Worm (Caenorhabditis elegans) whole organism, L4 larva: ENCODE measurements around the gene F31F6.2.
A peak's percentile ranks its signal among the peaks of the same experiment; 100 is the strongest.

ENCODE experiments used
- D1046.2 ChIP-seq: fragments of 200-800 bp; sonication (Bioruptor generic); IDR thresholded peaks from 2 replicates; pipeline ENCODE4 v1.3.6; 2022; ENCODE audit warnings: missing genetic modification characterization, missing compliant biosample characterization
- F49E8.2 ChIP-seq: sonication (generic microtip); optimal IDR thresholded peaks from 2 replicates; lab custom pipeline; 2016; ENCODE audit warnings: missing compliant biosample characterization, mild to moderate bottlenecking, missing genetic modification characterization, borderline replicate concordance
- R02D3.7 ChIP-seq: fragments of 150-350 bp; sonication (generic microtip); optimal IDR thresholded peaks from 3 replicates; lab custom pipeline; 2014; ENCODE audit warnings: missing biosample characterization, missing genetic modification characterization
- T20F7.1 ChIP-seq: fragments of 200-800 bp; sonication (Bioruptor generic); optimal IDR thresholded peaks from 2 replicates; lab custom pipeline; 2018; ENCODE audit warnings: mild to moderate bottlenecking, missing genetic modification characterization, missing compliant biosample characterization
- Y5F2A.4 ChIP-seq: fragments of 200-800 bp; sonication (Bioruptor generic); optimal IDR thresholded peaks from 2 replicates; lab custom pipeline; 2018; ENCODE audit warnings: mild to moderate bottlenecking, missing genetic modification characterization, missing compliant biosample characterization
- aha-1 ChIP-seq: fragments of 150-350 bp; peaks from one replicate; lab custom pipeline; 2014; ENCODE audit warnings: missing biosample characterization, missing genetic modification characterization
- aly-2 ChIP-seq: sonication (generic microtip); optimal IDR thresholded peaks from 2 replicates; lab custom pipeline; 2018; ENCODE audit warnings: missing biosample characterization, missing genetic modification characterization
- ama-1 ChIP-seq: fragments of 150-350 bp; optimal IDR thresholded peaks from 2 replicates; lab custom pipeline; 2014; ENCODE audit warnings: inconsistent platforms, mixed read lengths
- arid-1 ChIP-seq: fragments of 200-800 bp; sonication (Bioruptor generic); conservative IDR thresholded peaks from 2 replicates; pipeline ENCODE4 v1.3.6; 2022; ENCODE audit warnings: missing genetic modification reagents, missing genetic modification characterization, missing compliant biosample characterization
- ceh-20 ChIP-seq: fragments of 200-800 bp; sonication (Bioruptor generic); IDR thresholded peaks from 2 replicates; pipeline ENCODE4 v1.3.6; 2022; ENCODE audit warnings: missing genetic modification reagents, missing genetic modification characterization, missing compliant biosample characterization
- ceh-62 ChIP-seq: sonication (generic microtip); optimal IDR thresholded peaks from 2 replicates; lab custom pipeline; 2017; ENCODE audit warnings: missing biosample characterization, missing genetic modification characterization
- ceh-82 ChIP-seq: sonication (generic microtip); optimal IDR thresholded peaks from 2 replicates; lab custom pipeline; 2017; ENCODE audit warnings: missing biosample characterization, missing genetic modification characterization
- daf-16 ChIP-seq, 3 experiments: sonication (generic microtip); optimal IDR thresholded peaks; 2 replicates each; lab custom pipeline; 2016 to 2017; ENCODE audit warnings: missing genetic modification characterization in 3 of 3, missing genetic modification reagents in 3 of 3, mild to moderate bottlenecking in 2 of 3, missing compliant biosample characterization in 2 of 3, missing biosample characterization in 1 of 3, moderate library complexity in 1 of 3
- daf-19 ChIP-seq: fragments of 200-800 bp; sonication (Bioruptor generic); conservative IDR thresholded peaks from 2 replicates; pipeline ENCODE4 v1.3.6; 2022; ENCODE audit warnings: missing genetic modification characterization, missing compliant biosample characterization
- dmd-6 ChIP-seq: fragments of 200-800 bp; sonication (Bioruptor generic); IDR thresholded peaks from 2 replicates; pipeline ENCODE4 v1.3.6; 2022; ENCODE audit warnings: missing genetic modification reagents, missing genetic modification characterization, missing compliant biosample characterization
- dmd-8 ChIP-seq: fragments of 200-800 bp; sonication (Bioruptor generic); IDR thresholded peaks from 2 replicates; pipeline ENCODE4 v1.3.6; 2022; ENCODE audit warnings: missing genetic modification characterization, missing compliant biosample characterization
- dmd-9 ChIP-seq: fragments of 200-800 bp; sonication (Bioruptor generic); IDR thresholded peaks from 2 replicates; pipeline ENCODE4 v1.3.6; 2022; ENCODE audit warnings: missing genetic modification reagents, missing genetic modification characterization, missing compliant biosample characterization
- duxl-1 ChIP-seq: sonication (generic microtip); optimal IDR thresholded peaks from 2 replicates; lab custom pipeline; 2016; ENCODE audit warnings: mild to moderate bottlenecking, missing genetic modification characterization, moderate library complexity, missing compliant biosample characterization; ENCODE audit not compliant: poor library complexity
- dve-1 ChIP-seq: sonication (generic microtip); optimal IDR thresholded peaks from 2 replicates; lab custom pipeline; 2017; ENCODE audit warnings: antibody characterized with exemption, mild to moderate bottlenecking, missing genetic modification characterization, missing compliant biosample characterization; ENCODE audit not compliant: insufficient read depth
- fkh-10 ChIP-seq: fragments of 150-350 bp; optimal IDR thresholded peaks from 2 replicates; lab custom pipeline; 2014; ENCODE audit warnings: missing biosample characterization, missing genetic modification reagents, missing genetic modification characterization
- fos-1 ChIP-seq: fragments of 150-350 bp; optimal IDR thresholded peaks from 2 replicates; lab custom pipeline; 2014; ENCODE audit warnings: missing biosample characterization, missing genetic modification characterization
- gei-8 ChIP-seq: fragments of 200-800 bp; sonication (Bioruptor generic); optimal IDR thresholded peaks from 2 replicates; lab custom pipeline; 2018; ENCODE audit warnings: mild to moderate bottlenecking, missing genetic modification characterization, missing compliant biosample characterization
- hif-1 ChIP-seq, 2 experiments: sonication (generic microtip); optimal IDR thresholded peaks; 2 replicates each; lab custom pipeline; 2016 to 2017; ENCODE audit warnings: missing compliant biosample characterization in 2 of 2, missing genetic modification characterization in 2 of 2, missing genetic modification reagents in 2 of 2, missing genotype in 2 of 2, mild to moderate bottlenecking in 1 of 2
- lin-15B ChIP-seq: fragments of 150-350 bp; sonication (generic microtip); optimal IDR thresholded peaks from 3 replicates; lab custom pipeline; 2014; ENCODE audit warnings: missing biosample characterization, missing genetic modification characterization
- lsy-2 ChIP-seq, 2 experiments: fragments of 150-350 bp in 1 of 2; sonication (generic microtip) in 1 of 2; optimal IDR thresholded peaks; 2 replicates each; lab custom pipeline; 2014 to 2017; ENCODE audit warnings: missing biosample characterization in 2 of 2, missing genetic modification characterization in 2 of 2
- madf-9 ChIP-seq: fragments of 200-800 bp; sonication (Bioruptor generic); conservative IDR thresholded peaks from 2 replicates; pipeline ENCODE4 v1.3.6; 2022; ENCODE audit warnings: missing genetic modification reagents, missing genetic modification characterization, missing compliant biosample characterization
- mep-1 ChIP-seq: fragments of 150-350 bp; sonication (generic microtip); optimal IDR thresholded peaks from 3 replicates; lab custom pipeline; 2014; ENCODE audit warnings: missing biosample characterization, missing genetic modification characterization
- mes-2 ChIP-seq: sonication (generic microtip); optimal IDR thresholded peaks from 2 replicates; lab custom pipeline; 2016; ENCODE audit warnings: missing genotype, mild to moderate bottlenecking, missing genetic modification characterization, missing compliant biosample characterization; ENCODE audit not compliant: poor library complexity, severe bottlenecking
- mxl-2 ChIP-seq: fragments of 200-800 bp; sonication (Bioruptor generic); conservative IDR thresholded peaks from 2 replicates; pipeline ENCODE4 v1.3.6; 2022; ENCODE audit warnings: missing genetic modification reagents, missing genetic modification characterization, missing compliant biosample characterization
- nhr-237 ChIP-seq: sonication (generic microtip); optimal IDR thresholded peaks from 2 replicates; lab custom pipeline; 2017; ENCODE audit warnings: missing biosample characterization, missing genetic modification characterization
- nhr-28 ChIP-seq: fragments of 150-350 bp; optimal IDR thresholded peaks from 2 replicates; lab custom pipeline; 2014; ENCODE audit warnings: missing biosample characterization, missing genetic modification characterization
- nhr-77 ChIP-seq: fragments of 150-350 bp; optimal IDR thresholded peaks from 2 replicates; lab custom pipeline; 2014; ENCODE audit warnings: missing biosample characterization, missing genetic modification characterization
- pha-4 ChIP-seq, 2 experiments: fragments of 150-350 bp in 1 of 2; fragments of 200-800 bp in 1 of 2; sonication (Bioruptor generic) in 1 of 2; IDR thresholded peaks in 1 of 2; optimal IDR thresholded peaks in 1 of 2; 2 replicates each; pipeline versions ENCODE4 v1.3.6 to Lab custom; 2014 to 2022; ENCODE audit warnings: missing genetic modification characterization in 2 of 2, missing genetic modification reagents in 2 of 2, missing biosample characterization in 1 of 2, missing compliant biosample characterization in 1 of 2
- pqm-1 ChIP-seq: sonication (generic microtip); optimal IDR thresholded peaks from 2 replicates; lab custom pipeline; 2017; ENCODE audit warnings: missing biosample characterization, missing genetic modification characterization
- snpc-4 ChIP-seq: fragments of 150-350 bp; optimal IDR thresholded peaks from 2 replicates; lab custom pipeline; 2014; ENCODE audit warnings: missing biosample characterization, missing genetic modification characterization
- tag-97 ChIP-seq: fragments of 200-800 bp; sonication (Bioruptor generic); IDR thresholded peaks from 2 replicates; pipeline ENCODE4 v1.3.6; 2022; ENCODE audit warnings: missing genetic modification characterization, missing compliant biosample characterization
- tra-1 ChIP-seq: fragments of 200-800 bp; sonication (Bioruptor generic); IDR thresholded peaks from 2 replicates; pipeline ENCODE4 v1.3.6; 2022; ENCODE audit warnings: missing genetic modification reagents, missing genetic modification characterization, missing compliant biosample characterization
- unc-130 ChIP-seq: sonication (generic microtip); optimal IDR thresholded peaks from 2 replicates; lab custom pipeline; 2016; ENCODE audit warnings: missing genetic modification reagents, missing genetic modification characterization, missing compliant biosample characterization
- unc-62 ChIP-seq, 3 experiments: fragments of 150-350 bp in 1 of 3; sonication (generic microtip); optimal IDR thresholded peaks in 2 of 3; peaks in 1 of 3; 1 replicate in 1 of 3; 2 replicates in 2 of 3; lab custom pipeline; 2014 to 2017; ENCODE audit warnings: missing biosample characterization in 3 of 3, missing genetic modification characterization in 3 of 3, missing genetic modification reagents in 3 of 3, missing genotype in 1 of 3
- ztf-11 ChIP-seq: fragments of 150-350 bp; optimal IDR thresholded peaks from 2 replicates; lab custom pipeline; 2014; ENCODE audit warnings: missing biosample characterization, missing genetic modification characterization

The F31F6.2 gene

DNA sequence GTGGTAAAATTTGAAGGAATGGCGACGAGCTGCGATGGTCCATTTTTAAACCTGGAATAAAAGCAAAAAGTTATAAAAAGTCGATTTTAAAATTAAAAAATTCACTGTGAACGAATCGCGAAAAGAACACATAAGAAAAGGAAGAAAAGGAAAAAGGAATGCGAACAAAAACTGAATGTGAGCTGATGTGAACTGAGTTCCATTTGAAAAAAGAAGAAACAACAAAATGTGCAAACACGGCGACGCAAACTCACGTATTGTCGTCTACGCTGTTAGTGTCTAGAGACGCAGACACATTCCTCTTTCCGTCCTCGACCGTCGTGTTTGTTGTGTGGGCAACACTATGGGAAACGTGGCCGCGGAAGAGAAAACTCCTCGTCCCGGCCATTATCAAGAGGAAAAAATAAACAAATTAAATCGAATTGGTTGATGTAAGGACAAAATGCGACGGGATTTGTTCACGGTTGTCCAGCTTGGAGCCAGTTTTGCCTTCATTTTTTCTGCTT lies 17.9 kb downstream of the F31F6.2 start, which contains the start of the genes C27C12.1 and C27C12.4 (continued):
- peak; percentile 78 for TF ChIP-seq fkh-10 (GFP tag; lab: Kevin White, UChicago)
- 0 out of 2 replicates have a peak, but pooled peaks have one; percentile 45 for TF ChIP-seq ceh-20 (GFP tag; lab: Robert Waterston, UW)
- no peak for TF ChIP-seq ceh-82 (tag; lab: Kevin White, UChicago)
- TF ChIP-seq, all 104 proteins: peak for 38

DNA sequence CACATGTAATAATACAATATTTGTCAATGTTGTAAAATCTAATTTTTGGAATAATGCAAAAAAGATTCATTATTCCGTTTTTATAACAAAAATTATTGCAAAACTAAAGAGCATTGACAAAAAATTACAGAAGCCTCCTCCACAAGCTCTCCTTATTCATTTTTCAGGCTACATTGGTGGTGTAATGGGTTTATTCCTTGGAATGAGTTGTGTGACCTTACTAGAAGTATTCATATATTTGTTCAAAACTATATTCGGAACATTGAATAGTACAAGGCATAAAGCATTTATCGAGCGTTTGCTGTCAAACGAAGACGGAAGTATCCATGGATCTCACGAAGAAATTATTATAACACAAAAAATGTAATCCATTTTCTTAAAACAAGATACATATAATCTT lies 19.8 kb downstream of the F31F6.2 start:
- TF ChIP-seq nhr-77 (no peak), unc-62 (GFP tag; optimal IDR thresholded peaks at IDR 0.05 in 1 of 2; lab: Kevin White, UChicago) (peak in 1 of 2 experiments; percentile 26), unc-62 (tag; optimal IDR thresholded peaks at IDR 0.05; lab: Kevin White, UChicago) (no peak)

DNA sequence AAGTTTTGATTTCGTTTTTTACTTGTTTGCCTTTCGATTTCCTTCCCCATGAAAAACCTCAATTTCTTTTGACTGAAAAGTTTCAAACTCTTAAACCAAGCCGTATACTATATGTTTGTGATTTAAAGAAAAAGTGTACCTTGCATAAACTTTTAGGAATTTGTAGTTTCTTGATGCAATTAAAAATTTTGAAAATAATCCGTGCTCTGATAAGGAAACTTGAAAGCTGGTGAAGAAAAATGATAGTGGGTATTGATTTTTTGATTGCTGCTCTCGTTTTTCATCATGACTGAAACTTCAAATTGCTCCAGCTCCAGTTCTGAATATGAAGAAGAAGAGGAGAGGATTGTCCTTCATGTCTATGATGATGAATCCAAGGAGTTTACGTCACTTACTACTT lies 22.6 kb downstream of the F31F6.2 start, which contains the start of gene acd-3:
acd-3 (plus strand) TSS at position 222 of the 400 bp plus-strand sequence.
- TF ChIP-seq snpc-4 (tag; lab: Kevin White, UChicago) = no peak
- TF ChIP-seq ztf-11 (tag; lab: Kevin White, UChicago) = no peak
- TF ChIP-seq dmd-6 (GFP tag; lab: Robert Waterston, UW) = peak; percentile 32; the same call in 1 of the 2 replicates
- TF ChIP-seq aha-1 (tag; lab: Kevin White, UChicago) = peak; percentile 5
- TF ChIP-seq daf-16 (GFP tag; optimal IDR thresholded peaks at IDR 0.05; lab: Kevin White, UChicago) = no peak
- TF ChIP-seq daf-16 (tag; optimal IDR thresholded peaks at IDR 0.05; lab: Kevin White, UChicago) = peak; percentile 32
- TF ChIP-seq nhr-28 (tag; lab: Kevin White, UChicago) = peak; percentile 76
- peak; percentile 1 for TF ChIP-seq dve-1 (tag; lab: Kevin White, UChicago)
- TF ChIP-seq duxl-1 (tag; lab: Kevin White, UChicago) = no peak
- TF ChIP-seq F49E8.2 (tag; lab: Kevin White, UChicago) = no peak
- TF ChIP-seq nhr-237 (tag; lab: Kevin White, UChicago) = no peak
- peak; percentile 33 for TF ChIP-seq mep-1 (tag; lab: Kevin White, UChicago)
- TF ChIP-seq mxl-2 = no peak
- TF ChIP-seq pha-4 (GFP tag; IDR thresholded peaks at IDR 0.05; lab: Robert Waterston, UW) = no peak
- TF ChIP-seq pha-4 (tag; optimal IDR thresholded peaks at IDR 0.05; lab: Kevin White, UChicago) = no peak

DNA sequence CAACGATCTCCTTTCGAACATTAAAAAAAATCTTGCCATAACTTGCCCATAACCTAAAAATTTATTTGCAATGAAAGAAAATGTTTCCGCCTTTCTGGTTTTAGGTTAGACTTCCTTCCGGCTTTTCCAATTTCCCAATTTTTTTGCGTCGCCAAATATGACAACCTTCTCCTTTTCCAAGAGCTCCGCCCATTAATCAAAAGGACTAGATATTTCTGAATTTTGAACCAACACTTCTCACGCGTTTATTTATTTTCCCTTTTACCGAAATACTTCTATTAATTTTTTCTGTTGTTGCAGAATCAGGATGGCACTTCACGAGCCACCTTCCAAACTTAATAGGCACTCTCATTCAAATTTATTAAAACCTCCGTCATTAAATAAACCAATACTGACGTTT lies 26.0 kb downstream of the F31F6.2 start, which contains the start of gene egrh-1:
egrh-1 (plus strand) TSS at position 301 of the 400 bp plus-strand sequence.
- no peak for TF ChIP-seq duxl-1 (tag; lab: Kevin White, UChicago)
- no peak for TF ChIP-seq Y5F2A.4
- no peak for TF ChIP-seq mes-2 (tag; lab: Kevin White, UChicago)
- TF ChIP-seq aha-1 (tag; lab: Kevin White, UChicago) = peak; percentile 40
- no peak for TF ChIP-seq D1046.2
- TF ChIP-seq madf-9 = no peak

DNA sequence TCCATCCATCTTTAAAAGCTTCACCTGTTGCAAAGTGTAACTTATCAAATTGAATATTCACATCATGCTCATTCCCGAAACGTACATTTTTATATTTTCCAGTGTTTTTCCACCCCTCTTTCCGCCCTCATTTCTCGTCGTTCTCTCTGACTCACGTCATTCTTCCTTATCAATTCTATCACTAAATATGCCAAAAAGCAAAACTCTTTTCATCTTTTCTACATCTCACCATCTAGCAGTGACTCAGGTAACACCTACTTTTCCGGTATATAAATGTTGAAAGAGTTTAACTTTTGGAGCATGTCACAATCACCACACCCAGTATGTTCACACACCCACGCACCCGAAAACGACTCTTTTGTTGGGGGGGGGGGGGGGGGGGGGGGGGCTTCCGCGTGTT lies 27.2 kb downstream of the F31F6.2 start:
- TF ChIP-seq aly-2 (tag; lab: Kevin White, UChicago) = no peak
- TF ChIP-seq R02D3.7 = no peak
- TF ChIP-seq T20F7.1 = no peak
- TF ChIP-seq dmd-6 (GFP tag; lab: Robert Waterston, UW) = peak; percentile 70
- peak; percentile 87 for TF ChIP-seq aha-1 (tag; lab: Kevin White, UChicago)
- TF ChIP-seq daf-16 (GFP tag; optimal IDR thresholded peaks at IDR 0.05; lab: Kevin White, UChicago) = no peak
- peak; percentile 45 for TF ChIP-seq daf-16 (tag; optimal IDR thresholded peaks at IDR 0.05; lab: Kevin White, UChicago)
- TF ChIP-seq hif-1 (tag; optimal IDR thresholded peaks at IDR 0.05; lab: Kevin White, UChicago) = no peak
- peak; percentile 29 for TF ChIP-seq nhr-28 (tag; lab: Kevin White, UChicago)
- TF ChIP-seq tra-1 = no peak
- TF ChIP-seq dmd-8 = no peak
- TF ChIP-seq ceh-62 (tag; lab: Kevin White, UChicago) = no peak
- no peak for TF ChIP-seq unc-130 (GFP tag; lab: Kevin White, UChicago)
- TF ChIP-seq pqm-1 (tag; lab: Kevin White, UChicago) = peak; percentile 60
- TF ChIP-seq ama-1 (lab: Kevin White, UChicago) = no peak
- no peak for TF ChIP-seq lsy-2 (tag; optimal IDR thresholded peaks at IDR 0.05; lab: Kevin White, UChicago)
- no peak for TF ChIP-seq tag-97 (GFP tag; lab: Robert Waterston, UW)
- no peak for TF ChIP-seq daf-19
- no peak for TF ChIP-seq gei-8 (GFP tag; lab: Kevin White, UChicago)
- no peak for TF ChIP-seq dmd-9 (GFP tag; lab: Robert Waterston, UW)
- TF ChIP-seq arid-1 (GFP tag; lab: Robert Waterston, UW) = no peak
- no peak for TF ChIP-seq madf-9
- no peak for TF ChIP-seq fos-1 (tag; lab: Kevin White, UChicago)
- TF ChIP-seq unc-62 (GFP tag; optimal IDR thresholded peaks at IDR 0.05 in 1 of 2; lab: Kevin White, UChicago) = peak in 1 of 2 experiments; percentile 92
- TF ChIP-seq unc-62 (tag; optimal IDR thresholded peaks at IDR 0.05; lab: Kevin White, UChicago) = no peak
- TF ChIP-seq snpc-4 (tag; lab: Kevin White, UChicago) = no peak
- no peak for TF ChIP-seq lin-15B (tag; lab: Kevin White, UChicago)
